Fruit fly (Drosophila melanogaster) whole organism, prepupa: ENCODE measurements around the gene SLIRP2.

Experiments used
- CG11294 ChIP-seq: fragments of 200-800 bp; sonication (Bioruptor generic); IDR thresholded peaks from 2 replicates; pipeline ENCODE4 v1.3.6; 2022; ENCODE audit warnings: missing biosample characterization, missing genetic modification characterization
- CG11902 ChIP-seq: fragments of 200-800 bp; sonication (Bioruptor generic); optimal IDR thresholded peaks from 3 replicates; lab custom pipeline; 2016; ENCODE audit warnings: missing biosample characterization, missing genetic modification characterization
- CG15336 ChIP-seq: fragments of 200-800 bp; sonication (Bioruptor generic); IDR thresholded peaks from 2 replicates; pipeline ENCODE4 v1.3.6; 2022; ENCODE audit warnings: missing biosample characterization, missing genetic modification characterization
- CG16779 ChIP-seq: fragments of 200-800 bp; sonication (Bioruptor generic); optimal IDR thresholded peaks from 3 replicates; lab custom pipeline; 2017; ENCODE audit warnings: missing biosample characterization, mild to moderate bottlenecking, missing genetic modification characterization
- CG3032 ChIP-seq: fragments of 200-800 bp; optimal IDR thresholded peaks from 2 replicates; lab custom pipeline; 2019; ENCODE audit warnings: missing biosample characterization, mild to moderate bottlenecking, missing genetic modification characterization, moderate library complexity
- CG32006 ChIP-seq: fragments of 200-800 bp; sonication (Bioruptor generic); optimal IDR thresholded peaks from 3 replicates; lab custom pipeline; 2017; ENCODE audit warnings: missing biosample characterization, mild to moderate bottlenecking, missing genetic modification characterization
- CG4318 ChIP-seq: fragments of 200-800 bp; sonication (Bioruptor generic); optimal IDR thresholded peaks from 3 replicates; lab custom pipeline; 2017; ENCODE audit warnings: missing biosample characterization, mild to moderate bottlenecking, missing genetic modification characterization
- CG6163 ChIP-seq: fragments of 200-800 bp; sonication (Bioruptor generic); IDR thresholded peaks from 3 replicates; pipeline ENCODE4 v1.3.6; 2022; ENCODE audit warnings: missing biosample characterization, missing genetic modification characterization
- CG6792 ChIP-seq: fragments of 200-800 bp; sonication (Bioruptor generic); optimal IDR thresholded peaks from 3 replicates; lab custom pipeline; 2016; ENCODE audit warnings: missing biosample characterization, missing genetic modification characterization
- CG6808 ChIP-seq: fragments of 200-800 bp; sonication (Bioruptor generic); optimal IDR thresholded peaks from 3 replicates; lab custom pipeline; 2017; ENCODE audit warnings: missing biosample characterization, missing genetic modification characterization, mild to moderate bottlenecking, moderate library complexity, missing genetic modification reagents
- Eip78C ChIP-seq: fragments of 200-800 bp; sonication (Bioruptor generic); peaks from one replicate; lab custom pipeline; 2016; ENCODE audit warnings: missing biosample characterization, missing genetic modification characterization
- Ets21C ChIP-seq: fragments of 200-800 bp; sonication (Bioruptor generic); optimal IDR thresholded peaks from 3 replicates; lab custom pipeline; 2016; ENCODE audit warnings: missing biosample characterization, missing genetic modification characterization
- Ets96B ChIP-seq: fragments of 200-800 bp; optimal IDR thresholded peaks from 2 replicates; lab custom pipeline; 2019; ENCODE audit warnings: missing biosample characterization, mild to moderate bottlenecking, missing genetic modification characterization, moderate library complexity
- OdsH ChIP-seq: fragments of 200-800 bp; sonication (Bioruptor generic); optimal IDR thresholded peaks from 3 replicates; lab custom pipeline; 2016; ENCODE audit warnings: missing biosample characterization, missing genetic modification characterization
- Sox102F ChIP-seq: fragments of 200-800 bp; sonication (Bioruptor generic); optimal IDR thresholded peaks from 2 replicates; lab custom pipeline; 2016; ENCODE audit warnings: missing biosample characterization, mild to moderate bottlenecking, missing genetic modification characterization
- Sox15 ChIP-seq: fragments of 200-800 bp; sonication (Bioruptor generic); optimal IDR thresholded peaks from 3 replicates; lab custom pipeline; 2016; ENCODE audit warnings: missing biosample characterization, missing genetic modification characterization
- acj6 ChIP-seq: fragments of 200-800 bp; sonication (Bioruptor generic); optimal IDR thresholded peaks from 3 replicates; lab custom pipeline; 2016; ENCODE audit warnings: missing biosample characterization, missing genetic modification characterization
- dac ChIP-seq: fragments of 200-800 bp; sonication (Bioruptor generic); optimal IDR thresholded peaks from 2 replicates; lab custom pipeline; 2017; ENCODE audit warnings: missing biosample characterization, mild to moderate bottlenecking, missing genetic modification characterization
- eg ChIP-seq: fragments of 200-800 bp; sonication (Bioruptor generic); IDR thresholded peaks from 3 replicates; pipeline ENCODE4 v1.3.6; 2022; ENCODE audit warnings: missing biosample characterization, missing genetic modification characterization
- esn ChIP-seq: fragments of 200-800 bp; sonication (Bioruptor generic); optimal IDR thresholded peaks from 2 replicates; lab custom pipeline; 2016; ENCODE audit warnings: missing biosample characterization, mild to moderate bottlenecking, missing genetic modification characterization, moderate library complexity
- fd59A ChIP-seq: fragments of 200-800 bp; sonication (Bioruptor generic); optimal IDR thresholded peaks from 2 replicates; lab custom pipeline; 2017; ENCODE audit warnings: missing biosample characterization, mild to moderate bottlenecking, missing genetic modification characterization, missing genetic modification reagents
- fd85E ChIP-seq: fragments of 200-800 bp; sonication (Bioruptor generic); optimal IDR thresholded peaks from 3 replicates; lab custom pipeline; 2016; ENCODE audit warnings: missing biosample characterization, missing genetic modification characterization
- fkh ChIP-seq: fragments of 200-800 bp; sonication (Bioruptor generic); optimal IDR thresholded peaks from 3 replicates; lab custom pipeline; 2017; ENCODE audit warnings: missing biosample characterization, mild to moderate bottlenecking, missing genetic modification characterization, moderate library complexity
- lz ChIP-seq: fragments of 200-800 bp; sonication (Bioruptor generic); optimal IDR thresholded peaks from 3 replicates; lab custom pipeline; 2016; ENCODE audit warnings: missing biosample characterization, missing genetic modification characterization
- net ChIP-seq: fragments of 200-800 bp; sonication (Bioruptor generic); optimal IDR thresholded peaks from 3 replicates; lab custom pipeline; 2016; ENCODE audit warnings: missing biosample characterization, missing genetic modification characterization
- salr ChIP-seq, 2 experiments: fragments of 200-800 bp; sonication (Bioruptor generic); optimal IDR thresholded peaks; 3 replicates each; lab custom pipeline; 2016 to 2018; ENCODE audit warnings: missing biosample characterization in 2 of 2, missing genetic modification characterization in 2 of 2, mild to moderate bottlenecking in 1 of 2
- ss ChIP-seq, 2 experiments: fragments of 200-800 bp; sonication (Bioruptor generic); optimal IDR thresholded peaks; 2 replicates in 1 of 2; 3 replicates in 1 of 2; lab custom pipeline; 2017 to 2018; ENCODE audit warnings: mild to moderate bottlenecking in 2 of 2, missing biosample characterization in 2 of 2, missing genetic modification characterization in 2 of 2, moderate library complexity in 1 of 2
- svp ChIP-seq: fragments of 200-800 bp; sonication (Bioruptor generic); peaks from one replicate; lab custom pipeline; 2016; ENCODE audit warnings: missing biosample characterization, missing genetic modification characterization
- vri ChIP-seq: fragments of 200-800 bp; sonication (Bioruptor generic); optimal IDR thresholded peaks from 3 replicates; lab custom pipeline; 2016; ENCODE audit warnings: missing biosample characterization, mild to moderate bottlenecking, missing genetic modification characterization

SLIRP2 gene

DNA sequence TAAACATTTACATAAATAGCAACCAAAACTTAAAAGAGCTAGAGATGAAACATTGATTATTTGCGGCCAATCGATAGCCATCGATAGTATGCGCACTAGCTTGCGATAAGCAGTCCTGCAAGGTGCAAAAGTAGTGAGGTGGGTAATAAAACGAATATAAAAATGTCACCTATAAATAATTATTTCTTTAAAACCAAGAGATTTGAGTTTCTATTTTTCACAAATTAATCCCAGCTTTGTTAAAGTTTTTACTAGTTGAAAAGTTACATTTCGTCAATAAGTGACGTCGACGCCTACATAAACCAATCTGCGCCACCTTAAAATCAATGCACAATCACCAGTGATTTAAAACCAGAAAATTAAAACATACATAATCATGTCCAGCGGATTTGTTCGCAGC lies at the start of gene SLIRP2, which contains the start of gene Mkk4 (continued):
- TF ChIP-seq CG16779 (tag; lab: Kevin White, UChicago) (peak; percentile 94), CG4318 (GFP tag; lab: Kevin White, UChicago) (peak; percentile 98), svp (GFP tag; lab: Kevin White, UChicago) (peak; percentile 100), OdsH (GFP tag; lab: Kevin White, UChicago) (peak; percentile 99), Ets21C (GFP tag; lab: Kevin White, UChicago) (peak; percentile 99), dac (GFP tag; lab: Kevin White, UChicago) (peak; percentile 97), CG6808 (GFP tag; lab: Kevin White, UChicago) (peak; percentile 97), Sox102F (GFP tag; lab: Kevin White, UChicago) (peak; percentile 99)

DNA sequence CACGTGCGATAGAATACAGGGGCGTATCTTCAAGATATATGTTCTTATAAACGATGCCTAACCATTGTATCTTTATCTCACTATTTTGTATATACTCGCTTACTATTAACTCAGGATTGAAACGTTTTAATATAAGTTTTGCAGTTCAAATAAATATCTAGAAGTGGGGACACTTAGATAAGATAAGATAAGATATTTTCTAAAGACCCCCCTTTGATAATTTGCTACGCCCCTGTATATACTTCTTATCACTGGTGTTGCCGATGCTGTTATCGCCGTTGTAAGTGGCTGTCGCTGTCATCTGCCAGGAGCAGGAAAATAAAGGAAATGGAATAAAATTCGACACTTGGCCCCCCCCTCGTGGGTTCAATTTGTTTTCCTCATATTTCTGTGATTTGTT lies 34.7 kb upstream of the SLIRP2 start:
- TF ChIP-seq svp (GFP tag; lab: Kevin White, UChicago) (peak; percentile 61), CG15336 (GFP tag; lab: Robert Waterston, UW) (no peak)

DNA sequence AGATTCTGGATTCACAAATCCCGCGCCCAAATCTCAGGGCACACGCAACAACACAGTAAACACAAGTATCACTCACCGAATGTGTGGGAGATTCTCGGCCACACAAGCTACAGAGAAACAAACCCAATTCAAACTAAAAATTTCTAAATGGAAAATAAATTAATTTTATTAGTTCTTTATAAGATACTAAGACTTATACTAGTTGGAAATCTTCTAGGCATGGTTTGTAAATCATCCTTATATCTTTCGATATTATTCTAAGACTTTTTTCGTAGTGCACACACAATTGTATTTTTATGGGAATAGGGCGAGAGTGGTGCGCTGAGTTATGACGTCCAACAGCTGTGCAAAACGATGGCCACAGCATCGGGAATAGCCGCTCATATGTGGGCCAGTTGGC lies 31.8 kb upstream of the SLIRP2 start:
- no peak for TF ChIP-seq CG4318 (GFP tag; lab: Kevin White, UChicago)
- no peak for TF ChIP-seq eg
- no peak for TF ChIP-seq esn (GFP tag; lab: Kevin White, UChicago)
- no peak for TF ChIP-seq CG15336 (GFP tag; lab: Robert Waterston, UW)
- TF ChIP-seq Eip78C (GFP tag; lab: Kevin White, UChicago): peak; percentile 5
- TF ChIP-seq net (GFP tag; lab: Kevin White, UChicago): no peak
- TF ChIP-seq salr (GFP tag; optimal IDR thresholded peaks at IDR 0.05; lab: Kevin White, UChicago): no peak

DNA sequence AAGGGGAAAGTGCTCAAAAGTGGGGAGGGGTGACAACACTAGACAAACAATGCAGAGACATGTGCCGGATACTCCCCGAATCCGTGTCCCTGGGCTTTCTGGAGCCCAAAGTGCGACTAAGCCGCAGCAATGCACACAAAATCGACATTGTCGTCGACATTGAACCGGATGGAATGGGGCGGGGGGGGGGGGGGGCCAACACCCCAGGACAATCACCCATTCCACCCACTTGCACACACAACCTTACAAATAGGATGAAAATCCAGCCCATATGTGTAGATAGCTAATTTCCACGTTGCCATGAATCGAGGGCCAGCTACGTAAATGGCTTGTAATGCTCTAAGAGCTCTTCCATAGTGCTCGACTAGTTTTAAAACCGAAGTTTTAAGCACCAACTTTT lies 30.1 kb upstream of the SLIRP2 start:
- TF ChIP-seq eg (no peak), Sox15 (GFP tag; lab: Kevin White, UChicago) (no peak), CG11902 (GFP tag; lab: Kevin White, UChicago) (no peak), CG3032 (tag; lab: Kevin White, UChicago) (no peak)
- TF ChIP-seq, all 60 proteins: peak for 0

DNA sequence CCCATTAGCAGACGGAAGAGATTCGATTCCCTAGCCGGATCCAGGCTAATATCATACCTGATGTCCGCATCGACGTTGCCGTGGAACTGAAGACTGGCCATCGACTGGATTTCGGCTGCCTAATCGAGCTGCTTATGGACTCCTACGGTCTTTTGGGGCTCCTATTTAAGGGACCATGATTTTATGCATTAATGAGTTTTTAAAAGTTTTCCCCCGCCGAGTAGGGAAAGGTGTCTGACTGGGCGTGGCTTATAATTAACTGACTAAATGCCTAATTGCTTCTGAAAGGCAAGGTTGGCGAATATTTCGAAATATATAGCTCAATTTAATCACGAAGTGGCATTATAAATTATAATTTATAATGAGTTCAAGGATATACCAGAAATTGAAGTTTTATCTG lies 15.1 kb upstream of the SLIRP2 start, which contains the start of gene Or85e:
Or85e (minus strand) TSS at position 101 of the 400 bp plus-strand sequence.
- TF ChIP-seq fd59A (GFP tag; lab: Kevin White, UChicago) (no peak), CG32006 (GFP tag; lab: Kevin White, UChicago) (no peak), svp (GFP tag; lab: Kevin White, UChicago) (no peak), fd85E (no peak), acj6 (no peak), Ets96B (tag; lab: Kevin White, UChicago) (no peak), Ets21C (GFP tag; lab: Kevin White, UChicago) (no peak), CG6163 (GFP tag; lab: Robert Waterston, UW) (no peak), lz (GFP tag; lab: Kevin White, UChicago) (no peak), CG6808 (GFP tag; lab: Kevin White, UChicago) (no peak), ss (GFP tag; optimal IDR thresholded peaks at IDR 0.05; lab: Kevin White, UChicago) (no peak), CG6792 (GFP tag; lab: Kevin White, UChicago) (no peak), CG11294 (GFP tag; lab: Robert Waterston, UW) (no peak), fkh (GFP tag; lab: Kevin White, UChicago) (no peak), CG16779 (tag; lab: Kevin White, UChicago) (no peak)

DNA sequence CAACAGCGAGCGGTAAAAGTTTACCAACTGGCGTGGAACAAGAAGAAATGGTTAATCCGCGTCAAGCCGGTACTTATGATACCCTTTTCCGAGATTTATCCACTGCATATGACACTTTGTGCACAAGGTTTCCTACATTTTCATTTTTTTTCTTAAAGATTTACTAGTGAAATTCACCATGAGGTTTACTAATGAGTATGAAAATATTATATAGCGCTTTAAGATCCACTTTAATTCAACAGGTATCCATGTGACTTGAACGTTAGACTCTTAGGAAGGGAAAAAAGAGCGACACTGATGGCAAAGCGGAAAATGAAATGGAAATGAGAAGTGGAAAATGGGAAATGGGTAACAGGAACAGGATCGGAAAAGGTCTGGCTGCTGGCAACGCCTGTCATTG lies 12.3 kb upstream of the SLIRP2 start:
- peak; percentile 67 for TF ChIP-seq svp (GFP tag; lab: Kevin White, UChicago)
- TF ChIP-seq CG32006 (GFP tag; lab: Kevin White, UChicago): peak; percentile 12
- no peak for TF ChIP-seq vri (GFP tag; lab: Kevin White, UChicago)
